Worm (Caenorhabditis elegans): ENCODE data around the gene F26F4.5.

- TF ChIP-seq unc-39 (tag; optimal IDR thresholded peaks at IDR 0.05): no peak
- TF ChIP-seq mab-5 (tag; optimal IDR thresholded peaks at IDR 0.05): no peak
Observed at ce11 chrIII:4900260-4900659, 9.2 kb upstream of the F26F4.5 start, which contains the start of gene tag-340.

All from whole organism, mixed stage, embryonic.